Fruit fly (Drosophila melanogaster): ENCODE data around the gene Hmu.

dm6 chr3R:27247892-27248291, 40.7 kb upstream of the Hmu start, which contains the start of gene CG5984:
- TF ChIP-seq klu (GFP tag; IDR thresholded peaks at IDR 0.05) (no peak), prd (optimal IDR thresholded peaks at IDR 0.05) (no peak), prd (GFP tag; IDR thresholded peaks at IDR 0.05) (no peak), Hand (GFP tag; optimal IDR thresholded peaks at IDR 0.05) (no peak), CG10431 (GFP tag; optimal IDR thresholded peaks at IDR 0.05) (no peak), CG13624 (GFP tag; optimal IDR thresholded peaks at IDR 0.05) (no peak), CG10147 (GFP tag; optimal IDR thresholded peaks at IDR 0.05) (no peak), lab (GFP tag; optimal IDR thresholded peaks at IDR 0.05) (no peak)

Data from whole organism, embryonic.